Worm (Caenorhabditis elegans) whole organism, early embryonic: ENCODE measurements around the gene ceh-27.

Experiments
- B0310.2 ChIP-seq: sonication (generic microtip); optimal IDR thresholded peaks from 2 replicates; lab custom pipeline; 2016; ENCODE audit warnings: mild to moderate bottlenecking, missing genetic modification characterization, missing compliant biosample characterization
- F13C5.2 ChIP-seq: sonication (generic microtip); optimal IDR thresholded peaks from 2 replicates; lab custom pipeline; 2017; ENCODE audit warnings: mild to moderate bottlenecking, missing genetic modification characterization, inconsistent platforms, missing compliant biosample characterization
- ama-1 ChIP-seq: fragments of 150-350 bp; optimal IDR thresholded peaks from 2 replicates; lab custom pipeline; 2014
- ceh-13 ChIP-seq: fragments of 200-800 bp; sonication (Bioruptor generic); optimal IDR thresholded peaks from 2 replicates; lab custom pipeline; 2018; ENCODE audit warnings: mild to moderate bottlenecking, missing genetic modification characterization, missing compliant biosample characterization
- ceh-36 ChIP-seq: sonication (generic microtip); optimal IDR thresholded peaks from 2 replicates; lab custom pipeline; 2016; ENCODE audit warnings: missing genetic modification characterization, inconsistent platforms, missing compliant biosample characterization
- ets-7 ChIP-seq: sonication (generic microtip); optimal IDR thresholded peaks from 2 replicates; lab custom pipeline; 2016; ENCODE audit warnings: missing genotype, missing genetic modification characterization, missing compliant biosample characterization
- flt-1 ChIP-seq: fragments of 200-800 bp; sonication (Bioruptor generic); IDR thresholded peaks from 2 replicates; pipeline ENCODE4 v1.3.6; 2022; ENCODE audit warnings: missing genetic modification characterization, missing compliant biosample characterization
- hmbx-1 ChIP-seq: sonication (generic microtip); optimal IDR thresholded peaks from 2 replicates; lab custom pipeline; 2016; ENCODE audit warnings: mild to moderate bottlenecking, missing genetic modification characterization, missing compliant biosample characterization
- hnd-1 ChIP-seq: sonication (generic microtip); optimal IDR thresholded peaks from 2 replicates; lab custom pipeline; 2016; ENCODE audit warnings: missing genetic modification characterization, missing compliant biosample characterization
- pes-1 ChIP-seq: fragments of 200-800 bp; sonication (Bioruptor generic); IDR thresholded peaks from 2 replicates; pipeline ENCODE4 v1.3.6; 2022; ENCODE audit warnings: missing genetic modification reagents, missing genetic modification characterization, missing compliant biosample characterization
- scrt-1 ChIP-seq: fragments of 200-800 bp; sonication (Bioruptor generic); IDR thresholded peaks from 2 replicates; pipeline ENCODE4 v1.3.6; 2022; ENCODE audit warnings: missing genetic modification characterization, missing compliant biosample characterization
- sea-1 ChIP-seq: fragments of 200-800 bp; sonication (Bioruptor generic); conservative IDR thresholded peaks from 2 replicates; pipeline ENCODE4 v1.3.6; 2022; ENCODE audit warnings: missing genetic modification characterization, missing compliant biosample characterization
- tbx-11 ChIP-seq: fragments of 200-800 bp; sonication (Bioruptor generic); IDR thresholded peaks from 2 replicates; pipeline ENCODE4 v1.3.6; 2022; ENCODE audit warnings: missing genetic modification characterization, missing compliant biosample characterization
- tbx-37 ChIP-seq: fragments of 200-800 bp; sonication (Bioruptor generic); conservative IDR thresholded peaks from 2 replicates; pipeline ENCODE4 v1.3.6; 2022; ENCODE audit warnings: missing genetic modification reagents, missing genetic modification characterization, missing compliant biosample characterization

ce11 chrV:11660566-11660965, 4.3 kb downstream of the ceh-27 start:
- TF ChIP-seq ama-1 (lab: Kevin White, UChicago) (no peak), hmbx-1 (tag; lab: Kevin White, UChicago) (no peak), F13C5.2 (tag; lab: Kevin White, UChicago) (no peak), tbx-11 (GFP tag; lab: Robert Waterston, UW) (no peak), scrt-1 (GFP tag; lab: Robert Waterston, UW) (no peak), ceh-13 (GFP tag; lab: Kevin White, UChicago) (no peak), pes-1 (GFP tag; lab: Robert Waterston, UW) (no peak), B0310.2 (tag; lab: Kevin White, UChicago) (no peak), flt-1 (GFP tag; lab: Robert Waterston, UW) (no peak), tbx-37 (GFP tag; lab: Robert Waterston, UW) (no peak), hnd-1 (tag; lab: Kevin White, UChicago) (no peak), ceh-36 (tag; lab: Kevin White, UChicago) (peak; percentile 15), ets-7 (tag; lab: Kevin White, UChicago) (no peak), sea-1 (GFP tag; lab: Robert Waterston, UW) (no peak)
